Worm (Caenorhabditis elegans): ENCODE measurements around the gene mps-1.

DNA sequence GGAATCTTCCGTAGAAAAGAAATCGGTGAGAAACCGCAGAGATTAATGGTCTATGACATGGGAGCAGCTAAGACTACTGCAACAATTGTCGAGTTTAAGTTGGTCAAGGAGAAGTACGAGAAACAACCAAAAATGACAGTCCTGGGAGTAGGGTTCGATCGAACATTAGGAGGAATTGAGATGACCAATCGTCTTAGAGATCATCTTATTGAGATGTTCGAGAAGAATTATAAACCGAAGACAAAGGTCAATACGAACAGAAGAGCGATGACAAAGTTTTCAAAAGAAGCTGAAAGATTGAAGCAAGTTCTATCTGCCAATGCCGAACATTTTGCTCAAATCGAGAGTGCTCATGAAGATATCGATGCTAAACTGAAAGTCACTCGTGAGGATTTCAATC, 46.1 kb downstream of the mps-1 start:
- no peak for TF ChIP-seq hlh-30 (tag; optimal IDR thresholded peaks at IDR 0.05; ENCODE audit: insufficient read depth)
- no peak for TF ChIP-seq tbx-2 (tag; optimal IDR thresholded peaks at IDR 0.05)
- TF ChIP-seq Y22D7AL.16 (tag; optimal IDR thresholded peaks at IDR 0.05): no peak
- TF ChIP-seq unc-86 (tag; optimal IDR thresholded peaks at IDR 0.05): no peak
- TF ChIP-seq ets-4 (tag; optimal IDR thresholded peaks at IDR 0.05): no peak
- TF ChIP-seq nhr-232 (tag; optimal IDR thresholded peaks at IDR 0.05): no peak
- no peak for TF ChIP-seq ceh-48 (tag; optimal IDR thresholded peaks at IDR 0.05)
- no peak for TF ChIP-seq nfya-1 (tag; optimal IDR thresholded peaks at IDR 0.05)
- TF ChIP-seq F13H6.1 (tag; optimal IDR thresholded peaks at IDR 0.05): no peak
- TF ChIP-seq nhr-11 (tag; optimal IDR thresholded peaks at IDR 0.05): no peak
- no peak for TF ChIP-seq ztf-16 (tag; optimal IDR thresholded peaks at IDR 0.05)
